Fruit fly (Drosophila melanogaster) whole organism, adult: ENCODE measurements around the gene mirr.

Experiments used
- CG11617 ChIP-seq: fragments of 200-800 bp; sonication (Bioruptor generic); optimal IDR thresholded peaks from 2 replicates; lab custom pipeline; 2017; ENCODE audit warnings: mild to moderate bottlenecking, missing biosample characterization, missing genetic modification reagents, missing genetic modification characterization
- CG12768 ChIP-seq: fragments of 200-800 bp; sonication (Bioruptor generic); optimal IDR thresholded peaks from 2 replicates; lab custom pipeline; 2017; ENCODE audit warnings: missing biosample characterization, missing genetic modification characterization, mild to moderate bottlenecking, moderate library complexity, missing genetic modification reagents
- CG14711 ChIP-seq: fragments of 200-800 bp; sonication (Bioruptor generic); optimal IDR thresholded peaks from 2 replicates; lab custom pipeline; 2018; ENCODE audit warnings: missing biosample characterization, mild to moderate bottlenecking, missing genetic modification characterization, moderate library complexity
- CG1620 ChIP-seq: fragments of 200-800 bp; sonication (Bioruptor generic); optimal IDR thresholded peaks from 2 replicates; lab custom pipeline; 2016; ENCODE audit warnings: missing biosample characterization, missing genetic modification characterization
- CG33017 ChIP-seq: fragments of 200-800 bp; sonication (Bioruptor generic); optimal IDR thresholded peaks from 2 replicates; lab custom pipeline; 2018; ENCODE audit warnings: missing biosample characterization, mild to moderate bottlenecking, missing genetic modification characterization, moderate library complexity
- CG5204 ChIP-seq: fragments of 200-800 bp; sonication (Bioruptor generic); optimal IDR thresholded peaks from 2 replicates; lab custom pipeline; 2016; ENCODE audit warnings: missing biosample characterization, missing genetic modification characterization
- CG7045 ChIP-seq: fragments of 200-800 bp; sonication (Bioruptor generic); optimal IDR thresholded peaks from 2 replicates; lab custom pipeline; 2017; ENCODE audit warnings: missing biosample characterization, mild to moderate bottlenecking, missing genetic modification characterization
- CG7101 ChIP-seq: fragments of 200-800 bp; sonication (Bioruptor generic); optimal IDR thresholded peaks from 2 replicates; lab custom pipeline; 2018; ENCODE audit warnings: missing biosample characterization, mild to moderate bottlenecking, missing genetic modification characterization, moderate library complexity
- Clk ChIP-seq: fragments of 200-800 bp; sonication (Bioruptor generic); optimal IDR thresholded peaks from 2 replicates; lab custom pipeline; 2017; ENCODE audit warnings: missing biosample characterization, missing genetic modification characterization
- Crg-1 ChIP-seq: fragments of 200-800 bp; sonication (Bioruptor generic); optimal IDR thresholded peaks from 2 replicates; lab custom pipeline; 2016; ENCODE audit warnings: missing biosample characterization, missing genetic modification characterization
- Hr96 ChIP-seq: fragments of 200-800 bp; sonication (Bioruptor generic); optimal IDR thresholded peaks from 2 replicates; lab custom pipeline; 2016; ENCODE audit warnings: missing biosample characterization, missing genetic modification characterization
- Mnt ChIP-seq: fragments of 200-800 bp; sonication (Bioruptor generic); optimal IDR thresholded peaks from 2 replicates; lab custom pipeline; 2016; ENCODE audit warnings: missing biosample characterization, mild to moderate bottlenecking, missing genetic modification characterization
- bab1 ChIP-seq: fragments of 200-800 bp; sonication (Bioruptor generic); optimal IDR thresholded peaks from 3 replicates; lab custom pipeline; 2019; ENCODE audit warnings: missing biosample characterization, mild to moderate bottlenecking, missing genetic modification characterization, moderate library complexity
- cic ChIP-seq: fragments of 200-800 bp; sonication (Bioruptor generic); optimal IDR thresholded peaks from 2 replicates; lab custom pipeline; 2017; ENCODE audit warnings: missing biosample characterization, mild to moderate bottlenecking, missing genetic modification characterization, moderate library complexity
- cnc ChIP-seq, 2 experiments: fragments of >200 bp; optimal IDR thresholded peaks; 2 replicates each; lab custom pipeline; 2017
- kay ChIP-seq: fragments of 200-800 bp; sonication (Bioruptor generic); peaks from one replicate; lab custom pipeline; 2016; ENCODE audit warnings: missing biosample characterization, missing genetic modification characterization, borderline replicate concordance
- ovo ChIP-seq: fragments of 200-800 bp; sonication (Bioruptor generic); optimal IDR thresholded peaks from 2 replicates; lab custom pipeline; 2016; ENCODE audit warnings: missing biosample characterization, missing genetic modification characterization
- pad ChIP-seq: fragments of 200-800 bp; sonication (Bioruptor generic); optimal IDR thresholded peaks from 3 replicates; lab custom pipeline; 2017; ENCODE audit warnings: missing biosample characterization, missing genetic modification characterization, mild to moderate bottlenecking, moderate library complexity, missing genetic modification reagents
- tj ChIP-seq: fragments of 200-800 bp; sonication (Bioruptor generic); optimal IDR thresholded peaks from 3 replicates; lab custom pipeline; 2017; ENCODE audit warnings: missing biosample characterization, mild to moderate bottlenecking, missing genetic modification characterization, moderate library complexity
- toe ChIP-seq: fragments of 200-800 bp; sonication (Bioruptor generic); optimal IDR thresholded peaks from 2 replicates; lab custom pipeline; 2016; ENCODE audit warnings: missing biosample characterization, missing genetic modification characterization

Gene mirr

dm6 chr3L:12725749-12726148 is 32.3 kb downstream of the mirr start:
- TF ChIP-seq CG1620 (GFP tag; lab: Kevin White, UChicago), result no peak
- no peak for TF ChIP-seq CG33017 (tag; lab: Kevin White, UChicago)
- TF ChIP-seq cnc (optimal IDR thresholded peaks at IDR 0.05; lab: Kevin White, UChicago), result no peak
- no peak for TF ChIP-seq pad (GFP tag; lab: Kevin White, UChicago)
- no peak for TF ChIP-seq tj
- no peak for TF ChIP-seq CG12768 (GFP tag; lab: Kevin White, UChicago)
- TF ChIP-seq CG7045 (GFP tag; lab: Kevin White, UChicago), result no peak
- no peak for TF ChIP-seq Clk (GFP tag; lab: Kevin White, UChicago)
- no peak for TF ChIP-seq Hr96
- no peak for TF ChIP-seq CG5204 (GFP tag; lab: Kevin White, UChicago)
- no peak for TF ChIP-seq kay (GFP tag; lab: Kevin White, UChicago)
- no peak for TF ChIP-seq CG14711 (tag; lab: Kevin White, UChicago)
- no peak for TF ChIP-seq bab1 (GFP tag; lab: Kevin White, UChicago)
- no peak for TF ChIP-seq Mnt
- TF ChIP-seq toe (GFP tag; lab: Kevin White, UChicago), result no peak
- no peak for TF ChIP-seq CG11617 (GFP tag; lab: Kevin White, UChicago)
- no peak for TF ChIP-seq CG7101
- TF ChIP-seq ovo (GFP tag; lab: Kevin White, UChicago), result no peak
- TF ChIP-seq cic, result no peak
- TF ChIP-seq Crg-1 (GFP tag; lab: Kevin White, UChicago), result no peak

dm6 chr3L:12727212-12727611 is 33.8 kb downstream of the mirr start:
- TF ChIP-seq Mnt (no peak), Hr96 (no peak)

DNA sequence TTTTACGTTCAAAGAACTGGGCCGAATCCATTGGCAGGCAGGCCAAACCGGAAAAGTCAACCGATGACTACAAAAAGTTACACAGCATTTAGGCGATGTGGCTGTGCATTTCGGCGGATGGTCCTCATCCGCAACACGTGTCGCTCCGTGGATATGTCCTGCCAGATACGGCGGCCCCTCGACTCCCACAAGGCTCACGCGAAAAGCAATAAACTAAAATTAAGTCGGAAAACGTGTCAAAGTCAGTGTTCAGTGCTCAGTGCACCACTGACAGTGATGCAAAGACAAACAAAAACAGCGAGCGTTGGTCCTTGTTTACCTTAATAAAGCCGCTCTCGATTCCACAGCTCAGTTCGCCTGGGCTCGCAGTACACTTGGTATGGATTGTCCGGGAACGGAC is 36.2 kb downstream of the mirr start:
- TF ChIP-seq CG7045 (GFP tag; lab: Kevin White, UChicago), result no peak
- no peak for TF ChIP-seq CG12768 (GFP tag; lab: Kevin White, UChicago)
- no peak for TF ChIP-seq CG14711 (tag; lab: Kevin White, UChicago)
- no peak for TF ChIP-seq Crg-1 (GFP tag; lab: Kevin White, UChicago)
- no peak for TF ChIP-seq pad (GFP tag; lab: Kevin White, UChicago)
- TF ChIP-seq CG33017 (tag; lab: Kevin White, UChicago), result no peak
- no peak for TF ChIP-seq Clk (GFP tag; lab: Kevin White, UChicago)
- no peak for TF ChIP-seq bab1 (GFP tag; lab: Kevin White, UChicago)
- no peak for TF ChIP-seq kay (GFP tag; lab: Kevin White, UChicago)
- no peak for TF ChIP-seq ovo (GFP tag; lab: Kevin White, UChicago)
- TF ChIP-seq tj, result no peak
- no peak for TF ChIP-seq Hr96
- TF ChIP-seq toe (GFP tag; lab: Kevin White, UChicago), result no peak
- TF ChIP-seq cic, result no peak
- no peak for TF ChIP-seq CG5204 (GFP tag; lab: Kevin White, UChicago)

DNA sequence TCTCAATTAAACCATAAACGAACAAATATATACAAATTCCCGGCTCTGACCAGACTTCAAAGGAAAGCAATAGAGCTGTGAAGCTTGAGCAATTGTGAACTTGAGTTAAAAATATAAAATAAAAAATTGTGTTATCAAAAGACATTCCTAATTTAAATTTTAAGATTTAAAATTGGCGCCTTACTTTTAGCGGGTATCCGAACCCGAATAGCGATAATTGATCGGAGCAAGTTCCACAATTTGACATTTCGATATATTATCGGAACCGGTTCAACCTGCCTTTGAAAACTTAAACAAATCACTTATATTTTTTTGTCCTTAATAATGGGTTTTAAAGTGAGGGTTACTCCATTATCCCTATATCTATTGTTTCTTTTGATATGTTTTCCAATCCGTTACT is 39.3 kb downstream of the mirr start:
- TF ChIP-seq CG5204 (GFP tag; lab: Kevin White, UChicago), result no peak

DNA sequence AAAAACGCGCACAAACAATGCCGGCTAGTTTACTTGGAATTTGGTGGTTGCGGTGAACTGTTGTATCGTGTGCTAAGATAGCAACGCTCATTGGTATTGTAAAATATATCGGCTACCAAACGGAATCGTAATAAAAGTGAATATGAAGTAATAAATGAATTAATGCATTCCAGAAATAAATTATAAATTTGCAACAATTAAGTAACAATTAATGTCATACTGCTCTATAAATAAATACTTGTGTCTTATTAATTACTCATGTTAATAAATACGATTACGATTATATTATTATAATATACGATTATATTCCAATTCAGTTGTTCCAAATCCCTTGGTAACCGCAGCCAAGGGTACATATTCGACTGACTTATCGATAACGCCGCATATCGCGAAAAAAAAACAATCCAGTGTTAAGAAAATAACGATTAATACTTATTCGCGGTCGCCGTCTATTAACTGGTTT is 41.1 kb downstream of the mirr start, which contains the start of the genes SmD1 and Ptp69D:
SmD1 (minus strand) TSS at position 62 of the 463 bp plus-strand sequence.
Ptp69D (plus strand) TSS at position 396 of the 463 bp plus-strand sequence.
- no peak for TF ChIP-seq CG7045 (GFP tag; lab: Kevin White, UChicago)
- no peak for TF ChIP-seq Clk (GFP tag; lab: Kevin White, UChicago)
- TF ChIP-seq CG11617 (GFP tag; lab: Kevin White, UChicago), result peak; percentile 32
- TF ChIP-seq Hr96, result no peak
- no peak for TF ChIP-seq ovo (GFP tag; lab: Kevin White, UChicago)
- TF ChIP-seq tj, result no peak
- TF ChIP-seq pad (GFP tag; lab: Kevin White, UChicago), result peak; percentile 9
- TF ChIP-seq Mnt, result peak; percentile 35
- no peak for TF ChIP-seq Crg-1 (GFP tag; lab: Kevin White, UChicago)
- peak; percentile 20 for TF ChIP-seq CG14711 (tag; lab: Kevin White, UChicago)
- TF ChIP-seq CG12768 (GFP tag; lab: Kevin White, UChicago), result peak; percentile 22

DNA sequence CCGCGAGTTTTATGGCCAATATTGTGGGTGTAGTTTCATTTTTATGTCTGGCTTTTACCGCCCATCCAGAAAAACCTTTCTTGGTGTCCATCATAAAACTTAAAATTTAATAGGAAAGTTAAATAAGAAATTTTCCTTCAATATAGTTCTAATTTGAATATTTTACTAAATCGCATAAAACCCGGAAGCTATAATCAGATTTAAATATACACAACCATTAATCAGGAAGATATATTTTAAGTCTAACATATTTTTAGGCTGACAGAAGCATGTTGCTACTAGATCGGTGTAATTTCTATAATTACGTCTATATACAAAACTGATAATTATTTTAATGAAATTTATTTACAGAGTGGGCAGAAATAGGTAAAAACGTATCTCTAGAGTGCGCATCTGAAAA is 42.3 kb downstream of the mirr start:
- TF ChIP-seq CG7045 (GFP tag; lab: Kevin White, UChicago) (no peak), toe (GFP tag; lab: Kevin White, UChicago) (no peak), cic (no peak), CG1620 (GFP tag; lab: Kevin White, UChicago) (no peak), CG5204 (GFP tag; lab: Kevin White, UChicago) (no peak), CG11617 (GFP tag; lab: Kevin White, UChicago) (no peak), tj (no peak), CG7101 (no peak), Hr96 (no peak), CG14711 (tag; lab: Kevin White, UChicago) (no peak)

- TF ChIP-seq CG14711 (tag; lab: Kevin White, UChicago), result peak; percentile 34
- TF ChIP-seq CG1620 (GFP tag; lab: Kevin White, UChicago), result no peak
- peak; percentile 78 for TF ChIP-seq kay (GFP tag; lab: Kevin White, UChicago)
- TF ChIP-seq Mnt, result peak; percentile 14
- peak; percentile 34 for TF ChIP-seq CG11617 (GFP tag; lab: Kevin White, UChicago)
- TF ChIP-seq bab1 (GFP tag; lab: Kevin White, UChicago), result no peak
These were observed 48.2 kb downstream of the mirr start, which contains the start of gene CG32112 for dm6 chr3L:12741608-12742007. CG32112 (plus strand) TSS chr3L:12741718.
